Fruit fly (Drosophila melanogaster) whole organism, embryonic: Measurements from ENCODE around the gene spz3.
A peak's percentile ranks its signal among the peaks of the same experiment; 100 is the strongest.

Source experiments
- C15 ChIP-seq: fragments of 200-800 bp; sonication (Bioruptor generic); IDR thresholded peaks from 3 replicates; pipeline ENCODE4 v1.3.6; 2022; ENCODE audit warnings: missing biosample characterization, missing genetic modification characterization
- CG10431 ChIP-seq: fragments of 200-800 bp; sonication (Bioruptor generic); optimal IDR thresholded peaks from 3 replicates; lab custom pipeline; 2018; ENCODE audit warnings: missing biosample characterization, mild to moderate bottlenecking, missing genetic modification characterization
- CG10543 ChIP-seq: fragments of 200-800 bp; sonication (Bioruptor generic); optimal IDR thresholded peaks from 3 replicates; lab custom pipeline; 2017; ENCODE audit warnings: missing biosample characterization, mild to moderate bottlenecking, missing genetic modification characterization, moderate library complexity
- CG11504 ChIP-seq: fragments of 200-800 bp; sonication (Bioruptor generic); optimal IDR thresholded peaks from 3 replicates; lab custom pipeline; 2019; ENCODE audit warnings: missing biosample characterization, mild to moderate bottlenecking, missing genetic modification characterization, moderate library complexity
- CG12155 ChIP-seq: fragments of 200-800 bp; sonication (Bioruptor generic); optimal IDR thresholded peaks from 3 replicates; lab custom pipeline; 2016; ENCODE audit warnings: missing biosample characterization, missing genetic modification characterization
- CG1233 ChIP-seq: fragments of 200-800 bp; sonication (Bioruptor generic); optimal IDR thresholded peaks from 4 replicates; lab custom pipeline; 2018; ENCODE audit warnings: missing biosample characterization, mild to moderate bottlenecking, missing genetic modification characterization
- CG13287 ChIP-seq: fragments of 200-800 bp; sonication (Bioruptor generic); IDR thresholded peaks from 2 replicates; pipeline ENCODE4 v1.3.6; 2022; ENCODE audit warnings: missing biosample characterization, missing genetic modification characterization; ENCODE audit not compliant: partially characterized antibody
- CG13894 ChIP-seq: fragments of 200-800 bp; sonication (Bioruptor generic); optimal IDR thresholded peaks from 3 replicates; lab custom pipeline; 2018; ENCODE audit warnings: missing biosample characterization, mild to moderate bottlenecking, missing genetic modification characterization, moderate library complexity
- CG14014 ChIP-seq: fragments of 200-800 bp; sonication (Bioruptor generic); IDR thresholded peaks from 2 replicates; pipeline ENCODE4 v1.3.6; 2022; ENCODE audit warnings: missing biosample characterization, missing genetic modification characterization
- CG15696 ChIP-seq: fragments of 200-800 bp; sonication (Bioruptor generic); optimal IDR thresholded peaks from 2 replicates; lab custom pipeline; 2019; ENCODE audit warnings: missing biosample characterization, mild to moderate bottlenecking, missing genetic modification characterization, moderate library complexity
- CG30020 ChIP-seq: fragments of 200-800 bp; optimal IDR thresholded peaks from 2 replicates; lab custom pipeline; 2019; ENCODE audit warnings: missing biosample characterization, mild to moderate bottlenecking, missing genetic modification characterization, moderate library complexity
- CG32767 ChIP-seq: fragments of 200-800 bp; sonication (Bioruptor generic); IDR thresholded peaks from 2 replicates; pipeline ENCODE4 v1.3.6; 2022; ENCODE audit warnings: missing biosample characterization, missing genetic modification characterization
- CG32772 ChIP-seq: fragments of 200-800 bp; sonication (Bioruptor generic); IDR thresholded peaks from 2 replicates; pipeline ENCODE4 v1.3.6; 2022; ENCODE audit warnings: missing biosample characterization, missing genetic modification characterization
- CG3726 ChIP-seq: fragments of 200-800 bp; sonication (Bioruptor generic); IDR thresholded peaks from 3 replicates; pipeline ENCODE4, ENCODE4 v1.3.6; 2022; ENCODE audit warnings: missing biosample characterization, missing genetic modification characterization
- CG42726 ChIP-seq: fragments of 200-800 bp; sonication (Bioruptor generic); IDR thresholded peaks from 2 replicates; pipeline ENCODE4 v1.3.6; 2022; ENCODE audit warnings: missing biosample characterization, missing genetic modification characterization; ENCODE audit not compliant: partially characterized antibody
- CG4328 ChIP-seq: fragments of 200-800 bp; sonication (Bioruptor generic); optimal IDR thresholded peaks from 3 replicates; lab custom pipeline; 2017; ENCODE audit warnings: missing biosample characterization, missing genetic modification reagents, missing genetic modification characterization
- CG6854 ChIP-seq: fragments of 200-800 bp; sonication (Bioruptor generic); optimal IDR thresholded peaks from 3 replicates; lab custom pipeline; 2017; ENCODE audit warnings: missing biosample characterization, mild to moderate bottlenecking, missing genetic modification characterization
- CG8359 ChIP-seq: fragments of 200-800 bp; sonication (Bioruptor generic); optimal IDR thresholded peaks from 2 replicates; lab custom pipeline; 2017; ENCODE audit warnings: missing biosample characterization, mild to moderate bottlenecking, missing genetic modification characterization, borderline replicate concordance
- CG9876 ChIP-seq: fragments of 200-800 bp; sonication (Bioruptor generic); optimal IDR thresholded peaks from 2 replicates; lab custom pipeline; 2016; ENCODE audit warnings: missing biosample characterization, missing genetic modification characterization
- D19A ChIP-seq: fragments of 200-800 bp; optimal IDR thresholded peaks from 3 replicates; lab custom pipeline; 2019; ENCODE audit warnings: missing biosample characterization, mild to moderate bottlenecking, missing genetic modification characterization, moderate library complexity
- Doc2 ChIP-seq: fragments of 200-800 bp; sonication (Bioruptor generic); IDR thresholded peaks from 2 replicates; pipeline ENCODE4 v1.3.6; 2022; ENCODE audit warnings: missing biosample characterization, missing genetic modification characterization
- Drgx ChIP-seq: fragments of 200-800 bp; sonication (Bioruptor generic); IDR thresholded peaks from 2 replicates; pipeline ENCODE4 v1.3.6; 2022; ENCODE audit warnings: missing biosample characterization, missing genetic modification characterization
- Gug ChIP-seq: fragments of 200-800 bp; sonication (Bioruptor generic); IDR thresholded peaks from 4 replicates; pipeline ENCODE4 v1.3.6; 2022; ENCODE audit warnings: missing biosample characterization, missing genetic modification characterization
- H15 ChIP-seq: fragments of 200-800 bp; sonication (Bioruptor generic); IDR thresholded peaks from 3 replicates; pipeline ENCODE4 v1.3.6; 2022; ENCODE audit warnings: missing biosample characterization, missing genetic modification characterization
- Jarid2 ChIP-seq: fragments of 200-800 bp; sonication (Bioruptor generic); optimal IDR thresholded peaks from 3 replicates; lab custom pipeline; 2017; ENCODE audit warnings: mild to moderate bottlenecking, missing biosample characterization, missing genetic modification reagents, missing genetic modification characterization
- Mrtf ChIP-seq: fragments of 200-800 bp; sonication (Bioruptor generic); IDR thresholded peaks from 3 replicates; pipeline ENCODE4 v1.3.6; 2022; ENCODE audit warnings: missing biosample characterization, missing genetic modification characterization
- NFAT ChIP-seq: fragments of 200-800 bp; sonication (Bioruptor generic); IDR thresholded peaks from 2 replicates; pipeline ENCODE4 v1.3.6; 2022; ENCODE audit warnings: missing biosample characterization, missing genetic modification characterization
- Optix ChIP-seq: fragments of 200-800 bp; sonication (Bioruptor generic); IDR thresholded peaks from 3 replicates; pipeline ENCODE4 v1.3.6; 2022; ENCODE audit warnings: missing biosample characterization, missing genetic modification characterization
- Ravus ChIP-seq: fragments of 200-800 bp; sonication (Bioruptor generic); IDR thresholded peaks from 2 replicates; pipeline ENCODE4 v1.3.6; 2022; ENCODE audit warnings: missing biosample characterization, missing genetic modification characterization
- Trl ChIP-seq, 3 experiments: fragments of >200 bp in 2 of 3; fragments of 200-800 bp in 1 of 3; sonication (Bioruptor generic) in 1 of 3; optimal IDR thresholded peaks; 2 replicates in 1 of 3; 3 replicates in 2 of 3; lab custom pipeline; 2016 to 2017; ENCODE audit warnings: missing biosample characterization in 1 of 3, missing genetic modification characterization in 1 of 3
- abd-A ChIP-seq: fragments of 200-800 bp; sonication (Bioruptor generic); optimal IDR thresholded peaks from 3 replicates; lab custom pipeline; 2019; ENCODE audit warnings: missing biosample characterization, mild to moderate bottlenecking, missing genetic modification characterization, moderate library complexity
- ap ChIP-seq: fragments of 200-800 bp; sonication (Bioruptor generic); IDR thresholded peaks from 2 replicates; pipeline ENCODE4 v1.3.6; 2022; ENCODE audit warnings: missing biosample characterization, missing genetic modification characterization
- bsh ChIP-seq, 2 experiments: fragments of 200-800 bp; sonication (Bioruptor generic); optimal IDR thresholded peaks; 2 replicates each; lab custom pipeline; 2017 to 2018; ENCODE audit warnings: mild to moderate bottlenecking in 2 of 2, missing biosample characterization in 2 of 2, missing genetic modification characterization in 2 of 2, moderate library complexity in 1 of 2
- dm ChIP-seq: fragments of 200-800 bp; sonication (Bioruptor generic); optimal IDR thresholded peaks from 3 replicates; lab custom pipeline; 2016; ENCODE audit warnings: missing biosample characterization, missing genetic modification characterization
- eyg ChIP-seq: fragments of 200-800 bp; sonication (Bioruptor generic); optimal IDR thresholded peaks from 3 replicates; lab custom pipeline; 2016; ENCODE audit warnings: missing biosample characterization, missing genetic modification characterization
- ken ChIP-seq: fragments of 200-800 bp; sonication (Bioruptor generic); IDR thresholded peaks from 3 replicates; pipeline ENCODE4 v1.3.6; 2022; ENCODE audit warnings: missing biosample characterization, missing genetic modification characterization
- lbe ChIP-seq: fragments of 200-800 bp; sonication (Bioruptor generic); optimal IDR thresholded peaks from 2 replicates; lab custom pipeline; 2016; ENCODE audit warnings: missing biosample characterization, mild to moderate bottlenecking, missing genetic modification characterization
- lola ChIP-seq, 3 experiments: fragments of >200 bp in 2 of 3; fragments of 200-800 bp in 1 of 3; sonication (Bioruptor generic) in 1 of 3; optimal IDR thresholded peaks; 2 replicates each; lab custom pipeline; 2017 to 2019; ENCODE audit warnings: missing biosample characterization in 3 of 3, missing genetic modification characterization in 3 of 3, mild to moderate bottlenecking in 1 of 3, moderate library complexity in 1 of 3
- maf-S ChIP-seq: fragments of 200-800 bp; sonication (Bioruptor generic); optimal IDR thresholded peaks from 2 replicates; lab custom pipeline; 2016; ENCODE audit warnings: missing biosample characterization, missing genetic modification characterization
- nom ChIP-seq: fragments of 200-800 bp; sonication (Bioruptor generic); optimal IDR thresholded peaks from 2 replicates; lab custom pipeline; 2017; ENCODE audit warnings: missing biosample characterization, missing genetic modification characterization, mild to moderate bottlenecking, moderate library complexity, missing genetic modification reagents
- otp ChIP-seq: fragments of 200-800 bp; sonication (Bioruptor generic); IDR thresholded peaks from 3 replicates; pipeline ENCODE4, ENCODE4 v1.3.6; 2022; ENCODE audit warnings: missing biosample characterization, missing genetic modification characterization
- p53 ChIP-seq: fragments of 200-800 bp; sonication (Bioruptor generic); optimal IDR thresholded peaks from 2 replicates; lab custom pipeline; 2016; ENCODE audit warnings: missing biosample characterization, missing genetic modification characterization
- ro ChIP-seq: fragments of 200-800 bp; sonication (Bioruptor generic); IDR thresholded peaks from 2 replicates; pipeline ENCODE4 v1.3.6; 2022; ENCODE audit warnings: missing biosample characterization, missing genetic modification characterization
- scrt ChIP-seq: fragments of 200-800 bp; sonication (Bioruptor generic); optimal IDR thresholded peaks from 2 replicates; lab custom pipeline; 2018; ENCODE audit warnings: missing biosample characterization, mild to moderate bottlenecking, missing genetic modification characterization, moderate library complexity
- sd ChIP-seq: fragments of 200-800 bp; sonication (Bioruptor generic); optimal IDR thresholded peaks from 3 replicates; lab custom pipeline; 2018; ENCODE audit warnings: missing biosample characterization, mild to moderate bottlenecking, missing genetic modification characterization, moderate library complexity
- sqz ChIP-seq: fragments of 200-800 bp; sonication (Bioruptor generic); optimal IDR thresholded peaks from 3 replicates; lab custom pipeline; 2018; ENCODE audit warnings: missing biosample characterization, mild to moderate bottlenecking, missing genetic modification characterization
- ssp ChIP-seq: fragments of 200-800 bp; sonication (Bioruptor generic); IDR thresholded peaks from 2 replicates; pipeline ENCODE4 v1.3.6; 2022; ENCODE audit warnings: missing biosample characterization, missing genetic modification characterization
- trem ChIP-seq: fragments of 200-800 bp; optimal IDR thresholded peaks from 3 replicates; lab custom pipeline; 2019; ENCODE audit warnings: missing biosample characterization, mild to moderate bottlenecking, missing genetic modification characterization, moderate library complexity
- tx ChIP-seq: fragments of 200-800 bp; sonication (Bioruptor generic); optimal IDR thresholded peaks from 2 replicates; lab custom pipeline; 2016; ENCODE audit warnings: missing biosample characterization, missing genetic modification characterization
- vnd ChIP-seq: fragments of 200-800 bp; sonication (Bioruptor generic); IDR thresholded peaks from 3 replicates; pipeline ENCODE4 v1.3.6; 2022; ENCODE audit warnings: missing biosample characterization, missing genetic modification characterization; ENCODE audit not compliant: partially characterized antibody

Gene spz3

dm6 chr2L:7879292-7879894, at the start of gene spz3:
TSS of gene spz3 (minus strand) at chr2L:7879552.
- TF ChIP-seq CG3726 (GFP tag; lab: Robert Waterston, UW), result no peak
- no peak for TF ChIP-seq CG4328
- no peak for TF ChIP-seq CG6854 (GFP tag; lab: Kevin White, UChicago)
- TF ChIP-seq abd-A, result peak; percentile 38
- no peak for TF ChIP-seq CG32772 (GFP tag; lab: Robert Waterston, UW)
- TF ChIP-seq D19A (tag; lab: Kevin White, UChicago), result no peak
- no peak for TF ChIP-seq lola (GFP tag; optimal IDR thresholded peaks at IDR 0.05; lab: Kevin White, UChicago)
- no peak for TF ChIP-seq CG30020 (tag; lab: Kevin White, UChicago)
- no peak for TF ChIP-seq CG15696 (tag; lab: Kevin White, UChicago)
- TF ChIP-seq Optix, result no peak
- no peak for TF ChIP-seq tx
- TF ChIP-seq trem (tag; lab: Kevin White, UChicago), result no peak
- no peak for TF ChIP-seq Mrtf (GFP tag; lab: Robert Waterston, UW)
- no peak for TF ChIP-seq Ravus (GFP tag; lab: Robert Waterston, UW)
- TF ChIP-seq CG32767 (GFP tag; lab: Robert Waterston, UW), result no peak
- no peak for TF ChIP-seq eyg (GFP tag; lab: Kevin White, UChicago)
- TF ChIP-seq Gug (GFP tag; lab: Robert Waterston, UW), result no peak
- TF ChIP-seq lbe (GFP tag; lab: Kevin White, UChicago), result peak; percentile 16
- no peak for TF ChIP-seq dm (GFP tag; lab: Kevin White, UChicago)
- peak; percentile 96 for TF ChIP-seq nom (GFP tag; lab: Kevin White, UChicago)
- no peak for TF ChIP-seq CG9876 (GFP tag; lab: Kevin White, UChicago)
- peak; percentile 28; the same call in 1 of the 2 replicates for TF ChIP-seq CG13287 (GFP tag; lab: Robert Waterston, UW)
- TF ChIP-seq Trl (optimal IDR thresholded peaks at IDR 0.05; lab: Kevin White, UChicago), result peak; percentile 21 to 49
- TF ChIP-seq Trl (GFP tag; optimal IDR thresholded peaks at IDR 0.05; lab: Kevin White, UChicago), result no peak
- no peak for TF ChIP-seq H15 (GFP tag; lab: Robert Waterston, UW)
- TF ChIP-seq maf-S, result no peak
- no peak for TF ChIP-seq vnd (GFP tag; lab: Robert Waterston, UW)
- no peak for TF ChIP-seq CG12155 (GFP tag; lab: Kevin White, UChicago)
- no peak for TF ChIP-seq ro (GFP tag; lab: Robert Waterston, UW)
- TF ChIP-seq sd (tag; lab: Kevin White, UChicago), result peak; percentile 67
- no peak for TF ChIP-seq CG8359 (GFP tag; lab: Kevin White, UChicago)
- no peak for TF ChIP-seq CG1233 (GFP tag; lab: Kevin White, UChicago)
- TF ChIP-seq NFAT (GFP tag; lab: Robert Waterston, UW), result no peak
- peak in 1 of 2 experiments; percentile 67 for TF ChIP-seq bsh (GFP tag; optimal IDR thresholded peaks at IDR 0.05; lab: Kevin White, UChicago)
- TF ChIP-seq CG10543 (GFP tag; lab: Kevin White, UChicago), result peak; percentile 22
- no peak for TF ChIP-seq CG10431 (GFP tag; lab: Kevin White, UChicago)
- peak; percentile 64 for TF ChIP-seq Drgx (GFP tag; lab: Robert Waterston, UW)
- no peak for TF ChIP-seq ken (GFP tag; lab: Robert Waterston, UW)
- TF ChIP-seq ssp (GFP tag; lab: Robert Waterston, UW), result no peak
- peak; percentile 30 for TF ChIP-seq Jarid2 (GFP tag; lab: Kevin White, UChicago)
- TF ChIP-seq CG13894 (tag; lab: Kevin White, UChicago), result peak; percentile 47
- TF ChIP-seq C15, result no peak
- TF ChIP-seq Doc2 (GFP tag; lab: Robert Waterston, UW), result no peak
- TF ChIP-seq sqz (GFP tag; lab: Kevin White, UChicago), result no peak
- no peak for TF ChIP-seq p53 (GFP tag; lab: Kevin White, UChicago)
- no peak for TF ChIP-seq CG42726 (GFP tag; lab: Robert Waterston, UW)
- TF ChIP-seq CG14014 (GFP tag; lab: Robert Waterston, UW), result no peak
- TF ChIP-seq CG11504 (tag; lab: Kevin White, UChicago), result no peak
- TF ChIP-seq scrt (GFP tag; lab: Kevin White, UChicago), result no peak
- TF ChIP-seq otp, result no peak
- TF ChIP-seq ap (GFP tag; lab: Robert Waterston, UW), result no peak
